Worm (Caenorhabditis elegans) whole organism, L2 larva: ENCODE data around the gene ire-1.
A peak's percentile ranks its signal among the peaks of the same experiment; 100 is the strongest.

Experiments used
- C34F6.9 ChIP-seq: fragments of 150-350 bp; optimal IDR thresholded peaks from 2 replicates; lab custom pipeline; 2014; ENCODE audit warnings: missing biosample characterization, missing genetic modification characterization
- F13H6.1 ChIP-seq: sonication (generic microtip); optimal IDR thresholded peaks from 2 replicates; lab custom pipeline; 2016; ENCODE audit warnings: missing genetic modification characterization, missing compliant biosample characterization
- R02D3.7 ChIP-seq: fragments of 150-350 bp; optimal IDR thresholded peaks from 2 replicates; lab custom pipeline; 2014; ENCODE audit warnings: missing biosample characterization, missing genetic modification characterization
- Y55F3AM.14 ChIP-seq: fragments of 200-800 bp; sonication (Bioruptor generic); optimal IDR thresholded peaks from 2 replicates; lab custom pipeline; 2018; ENCODE audit warnings: mild to moderate bottlenecking, missing genetic modification characterization, missing compliant biosample characterization
- crh-2 ChIP-seq: sonication (generic microtip); optimal IDR thresholded peaks from 2 replicates; lab custom pipeline; 2017; ENCODE audit warnings: missing biosample characterization, missing genetic modification characterization
- elt-3 ChIP-seq: sonication (generic microtip); optimal IDR thresholded peaks from 2 replicates; lab custom pipeline; 2017; ENCODE audit warnings: missing biosample characterization, missing genetic modification characterization
- fos-1 ChIP-seq: fragments of 150-350 bp; optimal IDR thresholded peaks from 2 replicates; lab custom pipeline; 2014; ENCODE audit warnings: missing biosample characterization, missing genetic modification characterization
- lin-11 ChIP-seq: fragments of 150-350 bp; sonication (generic microtip); optimal IDR thresholded peaks from 2 replicates; lab custom pipeline; 2014; ENCODE audit warnings: missing biosample characterization, missing genetic modification characterization, inconsistent platforms, mixed read lengths
- lin-13 ChIP-seq: fragments of 150-350 bp; optimal IDR thresholded peaks from 2 replicates; lab custom pipeline; 2014; ENCODE audit warnings: missing biosample characterization, missing genetic modification reagents, missing genetic modification characterization
- lsy-2 ChIP-seq, 2 experiments: fragments of 150-350 bp in 1 of 2; sonication (generic microtip) in 1 of 2; optimal IDR thresholded peaks; 2 replicates each; lab custom pipeline; 2014 to 2017; ENCODE audit warnings: missing biosample characterization in 2 of 2, missing genetic modification characterization in 2 of 2
- nhr-12 ChIP-seq: fragments of 150-350 bp; optimal IDR thresholded peaks from 2 replicates; lab custom pipeline; 2014; ENCODE audit warnings: missing biosample characterization, missing genetic modification characterization
- nhr-129 ChIP-seq: fragments of 150-350 bp; optimal IDR thresholded peaks from 2 replicates; lab custom pipeline; 2014; ENCODE audit warnings: missing biosample characterization, missing genetic modification characterization
- nhr-21 ChIP-seq: fragments of 150-350 bp; optimal IDR thresholded peaks from 2 replicates; lab custom pipeline; 2014; ENCODE audit warnings: missing biosample characterization, missing genetic modification characterization
- nhr-6 ChIP-seq: fragments of 150-350 bp; optimal IDR thresholded peaks from 2 replicates; lab custom pipeline; 2014; ENCODE audit warnings: missing biosample characterization, missing genetic modification characterization
- peb-1 ChIP-seq: fragments of 150-350 bp; optimal IDR thresholded peaks from 2 replicates; lab custom pipeline; 2014; ENCODE audit warnings: missing biosample characterization, missing genetic modification characterization
- sma-3 ChIP-seq: sonication (generic microtip); optimal IDR thresholded peaks from 2 replicates; lab custom pipeline; 2016; ENCODE audit warnings: missing genetic modification reagents, missing genetic modification characterization, missing compliant biosample characterization
- sma-9 ChIP-seq, 2 experiments: fragments of 150-350 bp in 1 of 2; sonication (generic microtip) in 1 of 2; optimal IDR thresholded peaks; 2 replicates each; lab custom pipeline; 2014 to 2016; ENCODE audit warnings: missing genetic modification characterization in 2 of 2, mild to moderate bottlenecking in 1 of 2, missing biosample characterization in 1 of 2, missing compliant biosample characterization in 1 of 2, missing genetic modification reagents in 1 of 2, moderate library complexity in 1 of 2
- snpc-4 ChIP-seq: fragments of 150-350 bp; optimal IDR thresholded peaks from 2 replicates; lab custom pipeline; 2014; ENCODE audit warnings: missing biosample characterization, missing genetic modification characterization
- unc-39 ChIP-seq: fragments of 150-350 bp; optimal IDR thresholded peaks from 2 replicates; lab custom pipeline; 2014; ENCODE audit warnings: missing biosample characterization, missing genetic modification characterization
- unc-55 ChIP-seq: fragments of 150-350 bp; sonication (generic microtip); optimal IDR thresholded peaks from 3 replicates; lab custom pipeline; 2014; ENCODE audit warnings: missing biosample characterization, missing genetic modification reagents, missing genetic modification characterization
- zag-1 ChIP-seq: fragments of 150-350 bp; optimal IDR thresholded peaks from 2 replicates; lab custom pipeline; 2014; ENCODE audit warnings: missing biosample characterization, missing genetic modification characterization
- ztf-11 ChIP-seq: sonication (generic microtip); optimal IDR thresholded peaks from 2 replicates; lab custom pipeline; 2017; ENCODE audit warnings: missing biosample characterization, missing genetic modification characterization

ire-1 gene

DNA sequence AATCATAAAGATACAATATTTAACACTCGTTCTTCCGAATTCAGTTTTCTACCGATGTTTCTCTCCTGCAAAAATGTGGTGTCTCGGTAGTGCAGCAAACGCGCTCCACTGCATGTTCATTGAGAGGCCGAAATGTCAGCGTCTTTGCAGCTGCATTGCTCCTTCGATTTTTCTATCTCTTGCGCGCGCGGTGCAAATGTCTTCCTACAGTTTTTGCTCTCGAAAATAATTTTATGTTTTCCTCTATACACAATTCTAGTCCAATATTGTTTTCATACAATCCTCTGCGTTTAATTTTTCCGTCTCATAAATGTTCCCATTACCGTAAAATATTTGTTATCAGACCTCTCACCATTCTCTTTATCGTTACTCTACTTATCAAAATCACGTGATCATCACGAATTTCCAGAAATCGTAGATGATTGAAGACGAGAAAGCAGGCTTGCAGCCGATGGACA lies 62.3 kb downstream of the ire-1 start, which contains the start of gene ufd-2:
ufd-2 (plus strand) TSS at position 408 of the 458 bp plus-strand sequence.
- TF ChIP-seq lsy-2 (tag; optimal IDR thresholded peaks at IDR 0.05; lab: Kevin White, UChicago) = peak; percentile 28 to 85
- peak; percentile 72 for TF ChIP-seq F13H6.1 (tag; lab: Kevin White, UChicago)
- TF ChIP-seq snpc-4 (tag; lab: Kevin White, UChicago) = peak; percentile 41
- TF ChIP-seq unc-39 (tag; lab: Kevin White, UChicago) = no peak
- no peak for TF ChIP-seq peb-1 (tag; lab: Kevin White, UChicago)
- peak; percentile 87 for TF ChIP-seq nhr-129 (tag; lab: Kevin White, UChicago)
- peak; percentile 89 for TF ChIP-seq C34F6.9 (tag; lab: Kevin White, UChicago)
- TF ChIP-seq fos-1 = peak; percentile 60
- TF ChIP-seq nhr-21 (tag; lab: Kevin White, UChicago) = peak; percentile 25
- TF ChIP-seq lin-11 (tag; lab: Kevin White, UChicago) = peak; percentile 53
- peak; percentile 23 for TF ChIP-seq zag-1 (tag; lab: Kevin White, UChicago)
- no peak for TF ChIP-seq R02D3.7 (tag; lab: Kevin White, UChicago)
- no peak for TF ChIP-seq nhr-12 (tag; lab: Kevin White, UChicago)
- peak; percentile 75 for TF ChIP-seq crh-2
- peak; percentile 79 for TF ChIP-seq unc-55 (GFP tag; lab: Kevin White, UChicago)
- no peak for TF ChIP-seq ztf-11 (tag; lab: Kevin White, UChicago)
- TF ChIP-seq Y55F3AM.14 (GFP tag; lab: Kevin White, UChicago) = peak; percentile 21
- TF ChIP-seq sma-3 (GFP tag; lab: Kevin White, UChicago) = peak; percentile 64
- peak; percentile 4 for TF ChIP-seq nhr-6 (tag; lab: Kevin White, UChicago)
- TF ChIP-seq elt-3 (tag; lab: Kevin White, UChicago) = no peak
- TF ChIP-seq lin-13 (GFP tag; lab: Kevin White, UChicago) = peak; percentile 70
- peak; percentile 52 for TF ChIP-seq sma-9 (GFP tag; optimal IDR thresholded peaks at IDR 0.05; lab: Kevin White, UChicago)
- no peak for TF ChIP-seq sma-9 (tag; optimal IDR thresholded peaks at IDR 0.05; lab: Kevin White, UChicago)
